Worm (Caenorhabditis elegans): Measurements from ENCODE around the gene zip-11.

zip-11 gene

DNA sequence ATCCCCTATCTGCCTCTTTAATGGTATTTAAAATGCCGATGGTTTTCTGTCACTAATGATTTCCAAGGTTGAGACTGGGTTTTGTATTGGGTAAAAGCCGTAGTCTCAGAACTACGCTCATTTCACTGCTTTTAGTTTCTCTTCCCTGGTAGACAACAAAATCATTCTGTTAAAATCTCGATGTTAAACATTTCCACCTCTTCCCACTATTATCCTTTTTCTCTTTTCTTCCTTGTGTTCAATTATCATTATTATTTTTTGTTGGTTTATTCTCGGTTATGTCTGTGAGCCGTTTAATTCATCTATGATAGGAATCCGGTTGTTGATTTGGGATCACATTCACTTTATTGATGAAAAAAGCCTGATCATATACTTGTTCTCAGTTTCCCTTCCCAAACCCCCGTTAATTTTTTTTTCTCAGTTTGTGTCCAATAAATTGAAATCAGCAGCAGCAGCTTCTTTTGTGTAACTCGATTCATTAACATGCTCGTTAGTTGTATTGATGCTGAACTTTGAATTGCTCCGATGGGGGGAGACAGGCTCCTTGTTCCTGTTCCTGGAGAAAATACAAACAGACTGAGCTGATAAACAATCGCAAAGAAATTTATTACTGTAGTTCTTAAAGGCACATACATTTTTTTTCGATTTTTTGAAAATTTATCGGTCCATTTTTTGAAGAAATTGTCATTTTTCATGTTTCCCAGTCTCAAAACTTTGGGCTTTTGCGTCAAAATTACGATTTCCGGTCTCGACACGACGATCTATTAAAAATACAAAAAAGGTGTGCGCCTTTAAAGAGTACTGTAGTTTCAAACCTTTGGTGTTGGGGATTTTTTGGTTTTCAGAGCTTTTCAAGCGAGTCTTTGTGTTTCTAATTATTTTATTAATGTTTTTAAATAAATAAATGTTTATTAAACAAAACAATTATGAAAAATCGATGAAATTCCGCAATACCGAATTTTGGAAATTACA, 14.2 kb upstream of the zip-11 start (continued):
- TF ChIP-seq lsl-1 (GFP tag; optimal IDR thresholded peaks at IDR 0.05) (peak; percentile 57), hlh-26 (GFP tag; conservative IDR thresholded peaks at IDR 0.05) (no peak), die-1 (tag; optimal IDR thresholded peaks at IDR 0.05) (peak; percentile 41), nhr-27 (tag; optimal IDR thresholded peaks at IDR 0.05) (peak; percentile 69), Y95B8A.8 (GFP tag; IDR thresholded peaks at IDR 0.05) (no peak), tlf-1 (GFP tag; optimal IDR thresholded peaks at IDR 0.05) (peak; percentile 45), lag-1 (GFP tag; IDR thresholded peaks at IDR 0.05) (no peak), madf-8 (GFP tag; conservative IDR thresholded peaks at IDR 0.05) (no peak; the same call in 1 of the 2 replicates), Y53F4B.3 (GFP tag; IDR thresholded peaks at IDR 0.05) (no peak), mxl-1 (tag; optimal IDR thresholded peaks at IDR 0.05) (peak; percentile 48), egl-44 (GFP tag; IDR thresholded peaks at IDR 0.05) (no peak), zfh-2 (GFP tag; conservative IDR thresholded peaks at IDR 0.05) (no peak), snpc-1.3 (tag; optimal IDR thresholded peaks at IDR 0.05; ENCODE audit: insufficient read depth) (peak; percentile 40), egrh-3 (GFP tag; IDR thresholded peaks at IDR 0.05) (no peak), ceh-27 (GFP tag; optimal IDR thresholded peaks at IDR 0.05) (no peak), chd-7 (tag; optimal IDR thresholded peaks at IDR 0.05) (peak; percentile 51), cebp-1 (GFP tag; IDR thresholded peaks at IDR 0.05) (no peak), cebp-1 (tag; optimal IDR thresholded peaks at IDR 0.05) (peak; percentile 36), rec-8 (tag; optimal IDR thresholded peaks at IDR 0.05) (no peak), Y56A3A.18 (GFP tag; IDR thresholded peaks at IDR 0.05) (0 out of 2 replicates have a peak, but pooled peaks have one; percentile 33), ceh-91 (GFP tag; IDR thresholded peaks at IDR 0.05) (no peak), hlh-12 (tag; optimal IDR thresholded peaks at IDR 0.05) (no peak), somi-1 (GFP tag; optimal IDR thresholded peaks at IDR 0.05) (no peak), unc-62 (GFP tag; optimal IDR thresholded peaks at IDR 0.05) (no peak), Y53G8AR.9 (GFP tag; conservative IDR thresholded peaks at IDR 0.05) (peak; percentile 61; the same call in 1 of the 2 replicates), pha-4 (tag; optimal IDR thresholded peaks at IDR 0.05) (no peak), nhr-120 (GFP tag; IDR thresholded peaks at IDR 0.05) (no peak), rpc-1 (optimal IDR thresholded peaks at IDR 0.05) (no peak), rpc-1 (tag; optimal IDR thresholded peaks at IDR 0.05) (no peak), hmg-20 (GFP tag; IDR thresholded peaks at IDR 0.05) (no peak), F23B12.7 (tag; optimal IDR thresholded peaks at IDR 0.05; ENCODE audit: insufficient read depth) (no peak), snpc-1.1 (tag; optimal IDR thresholded peaks at IDR 0.05; ENCODE audit: insufficient read depth) (no peak), K12H6.12 (tag; optimal IDR thresholded peaks at IDR 0.05) (no peak), attf-3 (GFP tag; conservative IDR thresholded peaks at IDR 0.05) (no peak), atf-7 (tag; optimal IDR thresholded peaks at IDR 0.05) (peak; percentile 39), F22D6.2 (tag; optimal IDR thresholded peaks at IDR 0.05) (no peak), B0336.3 (GFP tag; IDR thresholded peaks at IDR 0.05) (peak; percentile 82), nhr-90 (tag; optimal IDR thresholded peaks at IDR 0.05) (peak; percentile 13), madf-10 (tag; optimal IDR thresholded peaks at IDR 0.05) (no peak), bed-2 (GFP tag; IDR thresholded peaks at IDR 0.05) (no peak), aptf-3 (GFP tag; IDR thresholded peaks at IDR 0.05) (0 out of 2 replicates have a peak, but pooled peaks have one; percentile 77), gei-17 (GFP tag; optimal IDR thresholded peaks at IDR 0.05) (no peak), madf-3 (GFP tag; IDR thresholded peaks at IDR 0.05) (0 out of 2 replicates have a peak, but pooled peaks have one; percentile 6), Y79H2A.3 (GFP tag; conservative IDR thresholded peaks at IDR 0.05) (no peak), F37B4.10 (GFP tag; IDR thresholded peaks at IDR 0.05) (no peak), F33H1.4 (GFP tag; IDR thresholded peaks at IDR 0.05) (no peak; the same call in 1 of the 2 replicates), K11D2.4 (GFP tag; IDR thresholded peaks at IDR 0.05) (no peak)

Data from whole organism, young adult.